Worm (Caenorhabditis elegans) whole organism, mixed stage, embryonic: ENCODE data around the gene ZK757.1.

Experiments
- bed-3 ChIP-seq: fragments of 200-800 bp; sonication (Bioruptor generic); optimal IDR thresholded peaks from 3 replicates; lab custom pipeline; 2018; ENCODE audit warnings: mild to moderate bottlenecking, missing genetic modification characterization, moderate library complexity, missing compliant biosample characterization
- blmp-1 ChIP-seq: fragments of 150-350 bp; optimal IDR thresholded peaks from 2 replicates; lab custom pipeline; 2014; ENCODE audit warnings: missing biosample characterization, missing genetic modification characterization
- ceh-39 ChIP-seq: fragments of 150-350 bp; optimal IDR thresholded peaks from 2 replicates; lab custom pipeline; 2014; ENCODE audit warnings: missing biosample characterization, missing genetic modification characterization
- ceh-43 ChIP-seq: fragments of 200-800 bp; sonication (Bioruptor generic); optimal IDR thresholded peaks from 2 replicates; lab custom pipeline; 2018; ENCODE audit warnings: mild to moderate bottlenecking, missing genetic modification characterization, moderate library complexity, missing compliant biosample characterization
- ceh-83 ChIP-seq: fragments of 200-800 bp; sonication (Bioruptor generic); optimal IDR thresholded peaks from 2 replicates; lab custom pipeline; 2018; ENCODE audit warnings: mild to moderate bottlenecking, missing genetic modification characterization, missing compliant biosample characterization
- ces-1 ChIP-seq: fragments of 150-350 bp; optimal IDR thresholded peaks from 2 replicates; lab custom pipeline; 2014; ENCODE audit warnings: missing biosample characterization, missing genetic modification reagents, missing genetic modification characterization
- cnd-1 ChIP-seq: fragments of 200-800 bp; sonication (Bioruptor generic); optimal IDR thresholded peaks from 2 replicates; lab custom pipeline; 2018; ENCODE audit warnings: mild to moderate bottlenecking, missing genetic modification characterization, missing compliant biosample characterization
- drap-1 ChIP-seq: fragments of 200-800 bp; sonication (Bioruptor generic); optimal IDR thresholded peaks from 3 replicates; lab custom pipeline; 2018; ENCODE audit warnings: mild to moderate bottlenecking, missing genetic modification characterization, missing compliant biosample characterization
- elt-1 ChIP-seq: sonication (generic microtip); optimal IDR thresholded peaks from 2 replicates; lab custom pipeline; 2017; ENCODE audit warnings: missing genetic modification characterization, mild to moderate bottlenecking, missing compliant biosample characterization, antibody characterized with exemption, moderate library complexity, borderline replicate concordance; ENCODE audit not compliant: insufficient read depth
- elt-3 ChIP-seq: fragments of 150-350 bp; optimal IDR thresholded peaks from 2 replicates; lab custom pipeline; 2014; ENCODE audit warnings: missing biosample characterization, missing genetic modification characterization
- flh-1 ChIP-seq: fragments of 200-800 bp; sonication (Bioruptor generic); optimal IDR thresholded peaks from 2 replicates; lab custom pipeline; 2018; ENCODE audit warnings: mild to moderate bottlenecking, missing genetic modification characterization, moderate library complexity, missing compliant biosample characterization
- ham-2 ChIP-seq: fragments of 200-800 bp; sonication (Bioruptor generic); optimal IDR thresholded peaks from 2 replicates; lab custom pipeline; 2018; ENCODE audit warnings: mild to moderate bottlenecking, missing genetic modification characterization, missing compliant biosample characterization
- hlh-1 ChIP-seq: fragments of 150-350 bp; optimal IDR thresholded peaks from 2 replicates; lab custom pipeline; 2014; ENCODE audit warnings: missing biosample characterization, missing genetic modification reagents, missing genetic modification characterization
- lin-13 ChIP-seq: fragments of 150-350 bp; optimal IDR thresholded peaks from 2 replicates; lab custom pipeline; 2014; ENCODE audit warnings: missing biosample characterization, missing genetic modification characterization
- lin-32 ChIP-seq: fragments of 200-800 bp; sonication (Bioruptor generic); optimal IDR thresholded peaks from 2 replicates; lab custom pipeline; 2018; ENCODE audit warnings: mild to moderate bottlenecking, missing genetic modification characterization, missing compliant biosample characterization
- lsy-2 ChIP-seq: fragments of 150-350 bp; optimal IDR thresholded peaks from 2 replicates; lab custom pipeline; 2014; ENCODE audit warnings: missing biosample characterization, missing genetic modification characterization
- mab-5 ChIP-seq: fragments of 150-350 bp; optimal IDR thresholded peaks from 2 replicates; lab custom pipeline; 2014; ENCODE audit warnings: missing biosample characterization, missing genetic modification characterization
- mep-1 ChIP-seq: fragments of 150-350 bp; optimal IDR thresholded peaks from 2 replicates; lab custom pipeline; 2017; ENCODE audit warnings: missing biosample characterization, missing genetic modification reagents, missing genetic modification characterization, inconsistent platforms
- mls-2 ChIP-seq: sonication (generic microtip); optimal IDR thresholded peaks from 2 replicates; lab custom pipeline; 2016; ENCODE audit warnings: mild to moderate bottlenecking, missing genetic modification characterization, moderate library complexity, missing compliant biosample characterization
- nhr-2 ChIP-seq: fragments of 150-350 bp; optimal IDR thresholded peaks from 2 replicates; lab custom pipeline; 2014; ENCODE audit warnings: missing biosample characterization, missing genetic modification characterization
- nhr-237 ChIP-seq: fragments of 150-350 bp; optimal IDR thresholded peaks from 2 replicates; lab custom pipeline; 2014; ENCODE audit warnings: missing biosample characterization, missing genetic modification characterization
- nhr-28 ChIP-seq: fragments of 150-350 bp; optimal IDR thresholded peaks from 2 replicates; lab custom pipeline; 2014; ENCODE audit warnings: missing biosample characterization, missing genetic modification characterization
- nhr-76 ChIP-seq: sonication (generic microtip); optimal IDR thresholded peaks from 2 replicates; lab custom pipeline; 2017; ENCODE audit warnings: missing biosample characterization, missing genetic modification characterization
- pha-4 ChIP-seq: fragments of 150-350 bp; optimal IDR thresholded peaks from 2 replicates; lab custom pipeline; 2018; ENCODE audit warnings: missing biosample characterization, missing genetic modification reagents, missing genetic modification characterization
- sem-2 ChIP-seq: fragments of 200-800 bp; sonication (Bioruptor generic); optimal IDR thresholded peaks from 2 replicates; lab custom pipeline; 2018; ENCODE audit warnings: mild to moderate bottlenecking, missing genetic modification characterization, missing compliant biosample characterization
- snpc-4 ChIP-seq: fragments of 150-350 bp; optimal IDR thresholded peaks from 2 replicates; lab custom pipeline; 2014; ENCODE audit warnings: missing biosample characterization, missing genetic modification characterization
- sptf-1 ChIP-seq: sonication (generic microtip); optimal IDR thresholded peaks from 2 replicates; lab custom pipeline; 2017; ENCODE audit warnings: mild to moderate bottlenecking, missing genetic modification characterization, moderate library complexity, missing compliant biosample characterization
- unc-120 ChIP-seq: sonication (generic microtip); optimal IDR thresholded peaks from 2 replicates; lab custom pipeline; 2017; ENCODE audit warnings: missing genetic modification characterization, missing compliant biosample characterization; ENCODE audit not compliant: poor library complexity, severe bottlenecking
- unc-39 ChIP-seq: fragments of 150-350 bp; optimal IDR thresholded peaks from 2 replicates; lab custom pipeline; 2014; ENCODE audit warnings: missing biosample characterization, missing genetic modification characterization
- unc-62 ChIP-seq: fragments of 150-350 bp; optimal IDR thresholded peaks from 2 replicates; lab custom pipeline; 2014; ENCODE audit warnings: missing biosample characterization, missing genetic modification reagents, missing genetic modification characterization
- zip-8 ChIP-seq: fragments of 150-350 bp; optimal IDR thresholded peaks from 2 replicates; lab custom pipeline; 2014; ENCODE audit warnings: missing biosample characterization, missing genetic modification characterization
- ztf-11 ChIP-seq: fragments of 150-350 bp; optimal IDR thresholded peaks from 2 replicates; lab custom pipeline; 2014; ENCODE audit warnings: missing biosample characterization, missing genetic modification characterization

The ZK757.1 gene

ce11 chrIII:9871032-9871431 lies at the start of gene ZK757.1:
Gene ZK757.1 (minus strand): TSS chrIII:9871132.
- TF ChIP-seq ces-1 (no peak), sem-2 (GFP tag; lab: Kevin White, UChicago) (no peak), nhr-237 (tag; lab: Kevin White, UChicago) (no peak), lin-32 (no peak), ztf-11 (tag; lab: Kevin White, UChicago) (no peak), hlh-1 (no peak), pha-4 (tag; lab: Kevin White, UChicago) (no peak), mab-5 (no peak), unc-120 (tag; lab: Kevin White, UChicago) (no peak), mls-2 (tag; lab: Kevin White, UChicago) (no peak), elt-3 (tag; lab: Kevin White, UChicago) (no peak), drap-1 (no peak), elt-1 (tag; lab: Kevin White, UChicago) (no peak), cnd-1 (tag; lab: Kevin White, UChicago) (no peak), nhr-2 (no peak), unc-39 (tag; lab: Kevin White, UChicago) (no peak)

- no peak for TF ChIP-seq ceh-83 (GFP tag; lab: Kevin White, UChicago)
- TF ChIP-seq nhr-76 (tag; lab: Kevin White, UChicago), result no peak
- no peak for TF ChIP-seq unc-62 (GFP tag; lab: Kevin White, UChicago)
- TF ChIP-seq blmp-1 (tag; lab: Kevin White, UChicago), result no peak
- no peak for TF ChIP-seq sem-2 (GFP tag; lab: Kevin White, UChicago)
- no peak for TF ChIP-seq ceh-39 (tag; lab: Kevin White, UChicago)
- no peak for TF ChIP-seq ceh-43 (GFP tag; lab: Kevin White, UChicago)
- no peak for TF ChIP-seq lin-13 (tag; lab: Kevin White, UChicago)
- TF ChIP-seq unc-120 (tag; lab: Kevin White, UChicago), result no peak
- TF ChIP-seq cnd-1 (tag; lab: Kevin White, UChicago), result no peak
- no peak for TF ChIP-seq mep-1 (tag; lab: Kevin White, UChicago)
- TF ChIP-seq flh-1, result no peak
- no peak for TF ChIP-seq nhr-237 (tag; lab: Kevin White, UChicago)
- TF ChIP-seq sptf-1 (tag; lab: Kevin White, UChicago), result no peak
Measured at ce11 chrIII:9913722-9914121, 42.8 kb upstream of the ZK757.1 start, which contains the start of gene cbp-3. Gene cbp-3 (plus strand): TSS chrIII:9913993.

ce11 chrIII:9912998-9913397 lies 42.1 kb upstream of the ZK757.1 start:
- TF ChIP-seq ceh-43 (GFP tag; lab: Kevin White, UChicago) (no peak), bed-3 (GFP tag; lab: Kevin White, UChicago) (no peak), lsy-2 (tag; lab: Kevin White, UChicago) (no peak), nhr-2 (no peak), nhr-76 (tag; lab: Kevin White, UChicago) (no peak), mls-2 (tag; lab: Kevin White, UChicago) (no peak), drap-1 (no peak), unc-39 (tag; lab: Kevin White, UChicago) (no peak), mab-5 (no peak), flh-1 (no peak), ztf-11 (tag; lab: Kevin White, UChicago) (no peak), ceh-39 (tag; lab: Kevin White, UChicago) (no peak), snpc-4 (tag; lab: Kevin White, UChicago) (no peak), nhr-237 (tag; lab: Kevin White, UChicago) (no peak), ham-2 (no peak)

ce11 chrIII:9912501-9912900 lies 41.6 kb upstream of the ZK757.1 start:
- TF ChIP-seq hlh-1 (no peak), nhr-2 (no peak), sem-2 (GFP tag; lab: Kevin White, UChicago) (no peak)
- TF ChIP-seq, all 35 proteins: peak for 0

- TF ChIP-seq nhr-237 (tag; lab: Kevin White, UChicago), result no peak
- TF ChIP-seq zip-8 (tag; lab: Kevin White, UChicago), result no peak
- no peak for TF ChIP-seq ham-2
- no peak for TF ChIP-seq sem-2 (GFP tag; lab: Kevin White, UChicago)
- TF ChIP-seq nhr-28 (tag; lab: Kevin White, UChicago), result no peak
- TF ChIP-seq nhr-2, result no peak
- no peak for TF ChIP-seq ztf-11 (tag; lab: Kevin White, UChicago)
- no peak for TF ChIP-seq blmp-1 (tag; lab: Kevin White, UChicago)
- TF ChIP-seq ceh-43 (GFP tag; lab: Kevin White, UChicago), result no peak
- TF ChIP-seq unc-39 (tag; lab: Kevin White, UChicago), result no peak
- TF ChIP-seq hlh-1, result no peak
- TF ChIP-seq ces-1, result no peak
- no peak for TF ChIP-seq nhr-76 (tag; lab: Kevin White, UChicago)
- TF ChIP-seq mep-1 (tag; lab: Kevin White, UChicago), result no peak
- no peak for TF ChIP-seq mab-5
- TF ChIP-seq, all 35 proteins: peak for 0
Measured at ce11 chrIII:9910608-9911479, 39.9 kb upstream of the ZK757.1 start, which contains the start of the genes cyld-1 and F40F12.9. Gene cyld-1 (minus strand): TSS chrIII:9910658. Gene F40F12.9 (plus strand): TSS chrIII:9911328.
